Worm (Caenorhabditis elegans) whole organism, young adult: ENCODE data around the gene srh-266.

Experiments
- B0019.2 ChIP-seq: fragments of 200-800 bp; sonication (Bioruptor generic); conservative IDR thresholded peaks from 2 replicates; pipeline ENCODE4 v1.3.6; 2022; ENCODE audit warnings: missing genetic modification reagents, missing genetic modification characterization, missing compliant biosample characterization
- B0035.1 ChIP-seq: sonication (generic microtip); optimal IDR thresholded peaks from 2 replicates; lab custom pipeline; 2016; ENCODE audit warnings: missing genetic modification characterization, mild to moderate bottlenecking, missing compliant biosample characterization, missing genotype, missing genetic modification reagents
- F22D6.2 ChIP-seq: sonication (generic microtip); optimal IDR thresholded peaks from 2 replicates; lab custom pipeline; 2016; ENCODE audit warnings: mild to moderate bottlenecking, missing genetic modification characterization, missing compliant biosample characterization
- F33H1.4 ChIP-seq: fragments of 200-800 bp; sonication (Bioruptor generic); IDR thresholded peaks from 2 replicates; pipeline ENCODE4 v1.3.6; 2022; ENCODE audit warnings: missing genetic modification reagents, missing genetic modification characterization, missing compliant biosample characterization
- F39B2.1 ChIP-seq: fragments of 200-800 bp; sonication (Bioruptor generic); IDR thresholded peaks from 2 replicates; pipeline ENCODE4 v1.3.6; 2022; ENCODE audit warnings: missing genetic modification reagents, missing genetic modification characterization, missing compliant biosample characterization
- F49E8.2 ChIP-seq: sonication (generic microtip); optimal IDR thresholded peaks from 3 replicates; lab custom pipeline; 2017; ENCODE audit warnings: missing genetic modification characterization, mild to moderate bottlenecking, missing compliant biosample characterization, antibody characterized with exemption, moderate library complexity; ENCODE audit not compliant: insufficient read depth
- T07F8.4 ChIP-seq: sonication (generic microtip); optimal IDR thresholded peaks from 2 replicates; lab custom pipeline; 2016; ENCODE audit warnings: mild to moderate bottlenecking, missing genetic modification characterization, moderate library complexity, missing compliant biosample characterization
- T26A5.8 ChIP-seq: sonication (generic microtip); optimal IDR thresholded peaks from 2 replicates; lab custom pipeline; 2016; ENCODE audit warnings: missing genetic modification characterization, missing compliant biosample characterization
- Y79H2A.3 ChIP-seq: fragments of 200-800 bp; sonication (Bioruptor generic); conservative IDR thresholded peaks from 2 replicates; pipeline ENCODE4 v1.3.6; 2022; ENCODE audit warnings: missing genetic modification reagents, missing genetic modification characterization, missing compliant biosample characterization
- aptf-3 ChIP-seq: fragments of 200-800 bp; sonication (Bioruptor generic); IDR thresholded peaks from 2 replicates; pipeline ENCODE4 v1.3.6; 2022; ENCODE audit warnings: missing genetic modification characterization, missing compliant biosample characterization
- atf-7 ChIP-seq: sonication (generic microtip); optimal IDR thresholded peaks from 2 replicates; lab custom pipeline; 2017; ENCODE audit warnings: mild to moderate bottlenecking, missing genetic modification characterization, missing compliant biosample characterization
- attf-5 ChIP-seq: fragments of 200-800 bp; sonication (Bioruptor generic); optimal IDR thresholded peaks from 2 replicates; lab custom pipeline; 2018; ENCODE audit warnings: mild to moderate bottlenecking, missing genetic modification characterization, missing compliant biosample characterization
- cebp-1 ChIP-seq, 2 experiments: fragments of 200-800 bp in 1 of 2; sonication (Bioruptor generic) in 1 of 2; sonication (generic microtip) in 1 of 2; IDR thresholded peaks in 1 of 2; optimal IDR thresholded peaks in 1 of 2; 2 replicates each; pipeline versions ENCODE4 v1.3.6 to Lab custom; 2017 to 2022; ENCODE audit warnings: missing compliant biosample characterization in 2 of 2, missing genetic modification characterization in 2 of 2, mild to moderate bottlenecking in 1 of 2, missing genetic modification reagents in 1 of 2, moderate library complexity in 1 of 2
- cebp-2 ChIP-seq: fragments of 200-800 bp; sonication (Bioruptor generic); IDR thresholded peaks from 2 replicates; pipeline ENCODE4 v1.3.6; 2022; ENCODE audit warnings: missing genetic modification characterization, missing compliant biosample characterization
- ceh-40 ChIP-seq: fragments of 200-800 bp; sonication (Bioruptor generic); IDR thresholded peaks from 2 replicates; pipeline ENCODE4 v1.3.6; 2022; ENCODE audit warnings: missing genetic modification characterization, missing compliant biosample characterization
- ceh-79 ChIP-seq: sonication (generic microtip); optimal IDR thresholded peaks from 2 replicates; lab custom pipeline; 2017; ENCODE audit warnings: mild to moderate bottlenecking, missing genetic modification characterization, missing compliant biosample characterization
- ceh-91 ChIP-seq: fragments of 200-800 bp; sonication (Bioruptor generic); IDR thresholded peaks from 2 replicates; pipeline ENCODE4 v1.3.6; 2022; ENCODE audit warnings: missing genetic modification reagents, missing genetic modification characterization, missing compliant biosample characterization
- die-1 ChIP-seq: sonication (generic microtip); optimal IDR thresholded peaks from 2 replicates; lab custom pipeline; 2016; ENCODE audit warnings: missing genotype, mild to moderate bottlenecking, missing genetic modification characterization, missing compliant biosample characterization
- hlh-26 ChIP-seq: fragments of 200-800 bp; sonication (Bioruptor generic); conservative IDR thresholded peaks from 2 replicates; pipeline ENCODE4 v1.3.6; 2022; ENCODE audit warnings: missing genetic modification reagents, missing genetic modification characterization, missing compliant biosample characterization
- hmg-1.2 ChIP-seq: fragments of 200-800 bp; sonication (Bioruptor generic); IDR thresholded peaks from 2 replicates; pipeline ENCODE4 v1.3.6; 2022; ENCODE audit warnings: missing genetic modification reagents, missing genetic modification characterization, missing compliant biosample characterization
- lin-35 ChIP-seq, 3 experiments: fragments of 150-350 bp in 2 of 3; sonication (generic microtip) in 1 of 3; optimal IDR thresholded peaks; 2 replicates each; lab custom pipeline; 2014 to 2018; ENCODE audit warnings: missing biosample characterization in 3 of 3, missing genetic modification characterization in 3 of 3, missing genetic modification reagents in 3 of 3
- lir-1 ChIP-seq: fragments of 200-800 bp; sonication (Bioruptor generic); conservative IDR thresholded peaks from 2 replicates; pipeline ENCODE4 v1.3.6; 2022; ENCODE audit warnings: missing genetic modification reagents, missing genetic modification characterization, missing compliant biosample characterization
- lsl-1 ChIP-seq: fragments of 200-800 bp; sonication (Bioruptor generic); optimal IDR thresholded peaks from 2 replicates; lab custom pipeline; 2018; ENCODE audit warnings: mild to moderate bottlenecking, missing genetic modification characterization, moderate library complexity, missing compliant biosample characterization
- madf-6 ChIP-seq: fragments of 200-800 bp; sonication (Bioruptor generic); IDR thresholded peaks from 2 replicates; pipeline ENCODE4 v1.3.6; 2022; ENCODE audit warnings: missing genetic modification reagents, missing genetic modification characterization, missing compliant biosample characterization
- madf-8 ChIP-seq: fragments of 200-800 bp; sonication (Bioruptor generic); conservative IDR thresholded peaks from 2 replicates; pipeline ENCODE4 v1.3.6; 2022; ENCODE audit warnings: missing genetic modification reagents, missing genetic modification characterization, missing compliant biosample characterization
- mcd-1 ChIP-seq: fragments of 200-800 bp; sonication (Bioruptor generic); IDR thresholded peaks from 2 replicates; pipeline ENCODE4 v1.3.6; 2022; ENCODE audit warnings: missing genetic modification reagents, missing genetic modification characterization, missing compliant biosample characterization
- nhr-120 ChIP-seq: fragments of 200-800 bp; sonication (Bioruptor generic); IDR thresholded peaks from 2 replicates; pipeline ENCODE4 v1.3.6; 2022; ENCODE audit warnings: missing genetic modification characterization, missing compliant biosample characterization
- rcor-1 ChIP-seq: fragments of 200-800 bp; sonication (Bioruptor generic); IDR thresholded peaks from 2 replicates; pipeline ENCODE4 v1.3.6; 2022; ENCODE audit warnings: missing genetic modification reagents, missing genetic modification characterization, missing compliant biosample characterization
- rpc-1 ChIP-seq, 2 experiments: fragments of 150-350 bp in 1 of 2; sonication (generic microtip) in 1 of 2; optimal IDR thresholded peaks; 2 replicates each; lab custom pipeline; 2014 to 2018; ENCODE audit warnings: missing biosample characterization in 1 of 2, missing genetic modification characterization in 1 of 2, missing genetic modification reagents in 1 of 2, missing genotype in 1 of 2
- sdz-38 ChIP-seq: sonication (generic microtip); optimal IDR thresholded peaks from 2 replicates; lab custom pipeline; 2016; ENCODE audit warnings: missing genotype, missing genetic modification characterization, missing compliant biosample characterization
- sea-2 ChIP-seq: fragments of 200-800 bp; sonication (Bioruptor generic); IDR thresholded peaks from 2 replicates; pipeline ENCODE4 v1.3.6; 2022; ENCODE audit warnings: missing genetic modification characterization, missing compliant biosample characterization
- somi-1 ChIP-seq: fragments of 200-800 bp; sonication (Bioruptor generic); optimal IDR thresholded peaks from 2 replicates; lab custom pipeline; 2018; ENCODE audit warnings: mild to moderate bottlenecking, missing genetic modification characterization, missing compliant biosample characterization
- tbp1 ChIP-seq: fragments of 200-800 bp; sonication (Bioruptor generic); optimal IDR thresholded peaks from 2 replicates; lab custom pipeline; 2018; ENCODE audit warnings: mild to moderate bottlenecking, missing genetic modification characterization, missing compliant biosample characterization
- ztf-22 ChIP-seq: fragments of 200-800 bp; sonication (Bioruptor generic); optimal IDR thresholded peaks from 2 replicates; lab custom pipeline; 2018; ENCODE audit warnings: mild to moderate bottlenecking, missing genetic modification characterization, moderate library complexity, missing compliant biosample characterization
- ztf-25 ChIP-seq: fragments of 200-800 bp; sonication (Bioruptor generic); IDR thresholded peaks from 2 replicates; pipeline ENCODE4 v1.3.6; 2022; ENCODE audit warnings: missing genetic modification reagents, missing genetic modification characterization, missing compliant biosample characterization

The srh-266 gene

ce11 chrV:638328-638727, 26.3 kb upstream of the srh-266 start, which contains the start of gene srj-37:
srj-37 (plus strand) TSS chrV:638628.
- TF ChIP-seq F22D6.2 = no peak
- TF ChIP-seq madf-6 (GFP tag; lab: Robert Waterston, UW) = no peak
- no peak for TF ChIP-seq ztf-22 (GFP tag; lab: Kevin White, UChicago)
- TF ChIP-seq B0019.2 (GFP tag; lab: Robert Waterston, UW) = no peak
- no peak for TF ChIP-seq tbp1 (GFP tag; lab: Kevin White, UChicago)
- no peak for TF ChIP-seq T26A5.8 (tag; lab: Kevin White, UChicago)
- no peak for TF ChIP-seq lir-1 (GFP tag; lab: Robert Waterston, UW)
- TF ChIP-seq cebp-2 (GFP tag; lab: Robert Waterston, UW) = no peak
- no peak for TF ChIP-seq rcor-1
- TF ChIP-seq T07F8.4 (tag; lab: Kevin White, UChicago) = no peak
- no peak for TF ChIP-seq sea-2 (GFP tag; lab: Robert Waterston, UW)
- TF ChIP-seq somi-1 (GFP tag; lab: Kevin White, UChicago) = no peak
- TF ChIP-seq F39B2.1 (GFP tag; lab: Robert Waterston, UW) = no peak
- no peak for TF ChIP-seq sdz-38 (tag; lab: Kevin White, UChicago)
- no peak for TF ChIP-seq hlh-26 (GFP tag; lab: Robert Waterston, UW)
- TF ChIP-seq F49E8.2 = no peak

ce11 chrV:642750-643149, 21.8 kb upstream of the srh-266 start, which contains the start of gene nhr-190:
nhr-190 (minus strand) TSS chrV:642924.
- TF ChIP-seq lin-35 (GFP tag; optimal IDR thresholded peaks at IDR 0.05; lab: Kevin White, UChicago) (no peak), aptf-3 (no peak), ceh-79 (no peak), attf-5 (GFP tag; lab: Kevin White, UChicago) (peak; percentile 16), F33H1.4 (GFP tag; lab: Robert Waterston, UW) (no peak), die-1 (no peak), B0035.1 (tag; lab: Kevin White, UChicago) (no peak), hmg-1.2 (GFP tag; lab: Robert Waterston, UW) (peak; percentile 66; the same call in 1 of the 2 replicates), T07F8.4 (tag; lab: Kevin White, UChicago) (no peak)
- TF ChIP-seq, all 124 proteins: peak for 2

- TF ChIP-seq mcd-1 (GFP tag; lab: Robert Waterston, UW) (no peak), ztf-25 (GFP tag; lab: Robert Waterston, UW) (no peak), Y79H2A.3 (no peak), ceh-91 (GFP tag; lab: Robert Waterston, UW) (no peak), lsl-1 (GFP tag; lab: Kevin White, UChicago) (no peak), madf-6 (GFP tag; lab: Robert Waterston, UW) (no peak), atf-7 (tag; lab: Kevin White, UChicago) (no peak), cebp-1 (GFP tag; IDR thresholded peaks at IDR 0.05; lab: Robert Waterston, UW) (no peak), cebp-1 (tag; optimal IDR thresholded peaks at IDR 0.05; lab: Kevin White, UChicago) (no peak), rpc-1 (optimal IDR thresholded peaks at IDR 0.05; lab: Kevin White, UChicago) (no peak), rpc-1 (tag; optimal IDR thresholded peaks at IDR 0.05; lab: Kevin White, UChicago) (no peak), madf-8 (GFP tag; lab: Robert Waterston, UW) (no peak), ceh-40 (GFP tag; lab: Robert Waterston, UW) (no peak), cebp-2 (GFP tag; lab: Robert Waterston, UW) (no peak), aptf-3 (no peak), nhr-120 (GFP tag; lab: Robert Waterston, UW) (no peak), sea-2 (GFP tag; lab: Robert Waterston, UW) (no peak), tbp1 (GFP tag; lab: Kevin White, UChicago) (no peak), B0035.1 (tag; lab: Kevin White, UChicago) (no peak)
Measured at ce11 chrV:646129-646528, 18.5 kb upstream of the srh-266 start, which contains the start of gene F48G7.12. F48G7.12 (minus strand) TSS chrV:646229.
